Worm (Caenorhabditis elegans) whole organism, L1 larva: ENCODE data around the gene K08F9.4.
A peak's percentile ranks its signal among the peaks of the same experiment; 100 is the strongest.

Experiments
- C04F5.9 ChIP-seq: sonication (generic microtip); optimal IDR thresholded peaks from 2 replicates; lab custom pipeline; 2016; ENCODE audit warnings: missing genetic modification characterization, missing compliant biosample characterization
- C16A3.4 ChIP-seq: fragments of 150-350 bp; optimal IDR thresholded peaks from 2 replicates; lab custom pipeline; 2014; ENCODE audit warnings: missing biosample characterization, missing genetic modification characterization
- C34B4.2 ChIP-seq: sonication (generic microtip); optimal IDR thresholded peaks from 2 replicates; lab custom pipeline; 2017; ENCODE audit warnings: mild to moderate bottlenecking, missing genetic modification characterization, missing compliant biosample characterization
- alr-1 ChIP-seq: fragments of 200-800 bp; sonication (Bioruptor generic); optimal IDR thresholded peaks from 2 replicates; lab custom pipeline; 2018; ENCODE audit warnings: borderline replicate concordance, mild to moderate bottlenecking, missing genetic modification characterization, missing compliant biosample characterization
- aly-2 ChIP-seq: fragments of 150-350 bp; optimal IDR thresholded peaks from 2 replicates; lab custom pipeline; 2014; ENCODE audit warnings: missing biosample characterization, missing genetic modification characterization
- blmp-1 ChIP-seq: fragments of 150-350 bp; optimal IDR thresholded peaks from 2 replicates; lab custom pipeline; 2014; ENCODE audit warnings: missing biosample characterization, missing genetic modification characterization
- ceh-90 ChIP-seq: sonication (generic microtip); optimal IDR thresholded peaks from 2 replicates; lab custom pipeline; 2016; ENCODE audit warnings: missing genetic modification characterization, missing compliant biosample characterization
- dpl-1 ChIP-seq, 3 experiments: fragments of 150-350 bp in 2 of 3; sonication (generic microtip) in 1 of 3; optimal IDR thresholded peaks; 2 replicates each; lab custom pipeline; 2014 to 2017; ENCODE audit warnings: missing biosample characterization in 3 of 3, missing genetic modification characterization in 3 of 3, missing genetic modification reagents in 3 of 3
- efl-1 ChIP-seq, 4 experiments: fragments of 150-350 bp; optimal IDR thresholded peaks in 3 of 4; peaks in 1 of 4; 1 replicate in 1 of 4; 2 replicates in 3 of 4; lab custom pipeline; 2014; ENCODE audit warnings: missing biosample characterization in 2 of 4, missing genetic modification characterization in 2 of 4, missing genetic modification reagents in 2 of 4
- elt-2 ChIP-seq: sonication (generic microtip); optimal IDR thresholded peaks from 2 replicates; lab custom pipeline; 2016; ENCODE audit warnings: missing genetic modification characterization, mild to moderate bottlenecking, inconsistent platforms, missing compliant biosample characterization, missing genetic modification reagents
- fkh-8 ChIP-seq: sonication (generic microtip); optimal IDR thresholded peaks from 2 replicates; lab custom pipeline; 2016; ENCODE audit warnings: mild to moderate bottlenecking, missing genetic modification characterization, missing compliant biosample characterization
- hlh-17 ChIP-seq: fragments of 200-800 bp; sonication (Bioruptor generic); optimal IDR thresholded peaks from 2 replicates; lab custom pipeline; 2018; ENCODE audit warnings: missing genetic modification characterization, mild to moderate bottlenecking, missing compliant biosample characterization, moderate library complexity, borderline replicate concordance
- irx-1 ChIP-seq: sonication (generic microtip); optimal IDR thresholded peaks from 2 replicates; lab custom pipeline; 2016; ENCODE audit warnings: missing genetic modification characterization, missing compliant biosample characterization
- lin-35 ChIP-seq, 2 experiments: fragments of 150-350 bp; optimal IDR thresholded peaks; 2 replicates each; lab custom pipeline; 2014; ENCODE audit warnings: missing biosample characterization in 2 of 2, missing genetic modification characterization in 2 of 2, missing genetic modification reagents in 2 of 2
- lin-39 ChIP-seq: fragments of 150-350 bp; optimal IDR thresholded peaks from 2 replicates; lab custom pipeline; 2014; ENCODE audit warnings: missing biosample characterization, missing genetic modification reagents, missing genetic modification characterization
- lir-3 ChIP-seq: sonication (generic microtip); optimal IDR thresholded peaks from 2 replicates; lab custom pipeline; 2016; ENCODE audit warnings: mild to moderate bottlenecking, missing genetic modification characterization, moderate library complexity, missing compliant biosample characterization; ENCODE audit not compliant: poor library complexity
- lsy-2 ChIP-seq, 2 experiments: fragments of 150-350 bp; optimal IDR thresholded peaks; 2 replicates each; lab custom pipeline; 2014; ENCODE audit warnings: missing biosample characterization in 2 of 2, missing genetic modification characterization in 2 of 2
- nhr-11 ChIP-seq: fragments of 150-350 bp; optimal IDR thresholded peaks from 2 replicates; lab custom pipeline; 2014; ENCODE audit warnings: missing biosample characterization, missing genetic modification characterization
- nhr-237 ChIP-seq: fragments of 150-350 bp; optimal IDR thresholded peaks from 2 replicates; lab custom pipeline; 2014; ENCODE audit warnings: missing biosample characterization, missing genetic modification characterization
- nhr-76 ChIP-seq: sonication (generic microtip); optimal IDR thresholded peaks from 2 replicates; lab custom pipeline; 2017; ENCODE audit warnings: missing biosample characterization, missing genetic modification characterization
- nhr-84 ChIP-seq: sonication (generic microtip); optimal IDR thresholded peaks from 2 replicates; lab custom pipeline; 2017; ENCODE audit warnings: missing biosample characterization, missing genetic modification characterization
- nhr-85 ChIP-seq: sonication (generic microtip); peaks from one replicate; lab custom pipeline; 2016; ENCODE audit warnings: missing genetic modification characterization, inconsistent platforms, missing compliant biosample characterization
- nhr-90 ChIP-seq: sonication (generic microtip); optimal IDR thresholded peaks from 2 replicates; lab custom pipeline; 2016; ENCODE audit warnings: mild to moderate bottlenecking, missing genetic modification characterization, missing compliant biosample characterization; ENCODE audit not compliant: poor library complexity
- pax-3 ChIP-seq: fragments of 200-800 bp; sonication (Bioruptor generic); optimal IDR thresholded peaks from 2 replicates; lab custom pipeline; 2018; ENCODE audit warnings: mild to moderate bottlenecking, missing genetic modification characterization, moderate library complexity, missing compliant biosample characterization
- rnt-1 ChIP-seq: sonication (generic microtip); optimal IDR thresholded peaks from 2 replicates; lab custom pipeline; 2016; ENCODE audit warnings: mild to moderate bottlenecking, missing genetic modification characterization, moderate library complexity, missing compliant biosample characterization
- snpc-4 ChIP-seq: fragments of 150-350 bp; optimal IDR thresholded peaks from 2 replicates; lab custom pipeline; 2014; ENCODE audit warnings: missing biosample characterization, missing genetic modification characterization
- unc-62 ChIP-seq: fragments of 150-350 bp; optimal IDR thresholded peaks from 2 replicates; lab custom pipeline; 2014; ENCODE audit warnings: missing biosample characterization, missing genetic modification reagents, missing genetic modification characterization
- vab-15 ChIP-seq: sonication (generic microtip); optimal IDR thresholded peaks from 2 replicates; lab custom pipeline; 2017; ENCODE audit warnings: missing genotype, mild to moderate bottlenecking, missing genetic modification characterization, missing compliant biosample characterization
- zag-1 ChIP-seq: fragments of 150-350 bp; optimal IDR thresholded peaks from 2 replicates; lab custom pipeline; 2014; ENCODE audit warnings: missing biosample characterization, missing genetic modification characterization
- ztf-11 ChIP-seq, 2 experiments: sonication (generic microtip); optimal IDR thresholded peaks; 2 replicates each; lab custom pipeline; 2016 to 2017; ENCODE audit warnings: missing genetic modification characterization in 2 of 2, missing biosample characterization in 1 of 2, missing compliant biosample characterization in 1 of 2
- ztf-4 ChIP-seq: fragments of 150-350 bp; optimal IDR thresholded peaks from 2 replicates; lab custom pipeline; 2014; ENCODE audit warnings: missing biosample characterization, missing genetic modification characterization

Gene K08F9.4

DNA sequence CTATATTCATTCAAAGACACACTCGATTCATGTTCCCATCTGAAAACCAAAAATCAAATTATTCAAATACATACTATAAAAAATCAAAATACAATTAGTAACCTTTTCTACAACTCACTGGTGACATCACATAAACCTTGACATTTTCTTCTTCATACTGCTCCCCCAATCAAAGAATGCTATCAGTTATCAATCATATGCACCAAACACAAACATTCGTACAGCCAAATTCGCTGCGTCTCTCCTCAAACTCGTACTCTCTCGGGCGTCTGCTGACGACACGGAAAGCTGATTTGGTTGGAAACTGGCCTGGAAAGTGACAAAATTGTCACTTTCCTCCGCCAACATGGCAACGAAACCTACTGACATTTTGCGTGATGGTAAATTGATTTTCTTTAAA, 48.6 kb downstream of the K08F9.4 start, which contains the start of gene plc-2:
plc-2 (plus strand) TSS at position 196 of the 400 bp plus-strand sequence.
- no peak for TF ChIP-seq ztf-4
- TF ChIP-seq lir-3 (tag; lab: Kevin White, UChicago): no peak
- TF ChIP-seq lin-35 (GFP tag; optimal IDR thresholded peaks at IDR 0.05; lab: Kevin White, UChicago): peak in 1 of 2 experiments; percentile 33
- no peak for TF ChIP-seq C34B4.2 (tag; lab: Kevin White, UChicago)
- no peak for TF ChIP-seq ztf-11 (tag; optimal IDR thresholded peaks at IDR 0.05; lab: Kevin White, UChicago)
- TF ChIP-seq nhr-11 (tag; lab: Kevin White, UChicago): no peak
- no peak for TF ChIP-seq irx-1 (tag; lab: Kevin White, UChicago)
- no peak for TF ChIP-seq aly-2 (tag; lab: Kevin White, UChicago)
- TF ChIP-seq alr-1 (tag; lab: Kevin White, UChicago): no peak
- TF ChIP-seq ceh-90 (tag; lab: Kevin White, UChicago): no peak
- no peak for TF ChIP-seq blmp-1 (tag; lab: Kevin White, UChicago)
- TF ChIP-seq vab-15 (tag; lab: Kevin White, UChicago): no peak
- no peak for TF ChIP-seq efl-1 (optimal IDR thresholded peaks at IDR 0.05; lab: Kevin White, UChicago)
- TF ChIP-seq efl-1 (GFP tag; optimal IDR thresholded peaks at IDR 0.05 in 1 of 2; lab: Kevin White, UChicago): peak in 1 of 2 experiments; percentile 16
- TF ChIP-seq nhr-84 (tag; lab: Kevin White, UChicago): no peak
- TF ChIP-seq pax-3: no peak
- TF ChIP-seq zag-1: no peak
- no peak for TF ChIP-seq snpc-4
- no peak for TF ChIP-seq nhr-90 (tag; lab: Kevin White, UChicago)
- peak; percentile 27 for TF ChIP-seq nhr-85 (tag; lab: Kevin White, UChicago)
- TF ChIP-seq unc-62 (GFP tag; lab: Kevin White, UChicago): no peak
- TF ChIP-seq C04F5.9 (tag; lab: Kevin White, UChicago): no peak
- TF ChIP-seq lsy-2 (tag; optimal IDR thresholded peaks at IDR 0.05; lab: Kevin White, UChicago): no peak
- TF ChIP-seq lin-39 (tag; lab: Kevin White, UChicago): no peak
- no peak for TF ChIP-seq nhr-237 (tag; lab: Kevin White, UChicago)
- TF ChIP-seq nhr-76 (tag; lab: Kevin White, UChicago): no peak
- no peak for TF ChIP-seq C16A3.4 (tag; lab: Kevin White, UChicago)
- TF ChIP-seq dpl-1 (GFP tag; optimal IDR thresholded peaks at IDR 0.05; lab: Kevin White, UChicago): no peak
- peak; percentile 55 for TF ChIP-seq elt-2 (tag; lab: Kevin White, UChicago)
- no peak for TF ChIP-seq hlh-17

DNA sequence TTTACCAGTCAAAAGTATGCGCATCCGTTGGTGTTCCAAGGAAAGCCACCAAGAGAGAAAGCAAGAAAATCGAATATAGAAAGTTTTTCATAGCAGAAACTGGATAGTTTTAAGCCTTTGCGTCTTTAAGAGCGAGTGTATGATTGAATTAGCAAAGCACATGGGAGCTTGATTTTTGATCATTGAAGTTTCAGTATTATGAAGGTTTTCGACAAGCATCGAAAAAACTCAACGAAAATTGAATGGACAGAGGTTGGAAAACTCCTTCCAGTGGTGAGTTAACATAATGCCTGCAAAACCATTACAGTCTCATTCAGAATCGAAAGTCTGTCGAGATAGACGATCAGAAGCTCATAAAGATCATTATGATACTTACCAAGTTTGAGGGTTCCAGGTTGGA, 50.1 kb downstream of the K08F9.4 start, which contains the start of gene Y75B12B.13:
Y75B12B.13 (minus strand) TSS at position 101 of the 400 bp plus-strand sequence.
- TF ChIP-seq nhr-85 (tag; lab: Kevin White, UChicago) (no peak), fkh-8 (tag; lab: Kevin White, UChicago) (no peak), efl-1 (optimal IDR thresholded peaks at IDR 0.05; lab: Kevin White, UChicago) (no peak), efl-1 (GFP tag; optimal IDR thresholded peaks at IDR 0.05 in 1 of 2; lab: Kevin White, UChicago) (peak in 1 of 2 experiments; percentile 51), rnt-1 (tag; lab: Kevin White, UChicago) (no peak), lir-3 (tag; lab: Kevin White, UChicago) (no peak)
- TF ChIP-seq, all 84 proteins: peak for 1
